Fruit fly (Drosophila melanogaster): Measurements from ENCODE around the gene Srp14.

dm6 chr3R:20593463-20593838 lies 13.5 kb downstream of the Srp14 start:
- TF ChIP-seq Hr78 (GFP tag; optimal IDR thresholded peaks at IDR 0.05): no peak
- no peak for TF ChIP-seq Myc (optimal IDR thresholded peaks at IDR 0.05)
- TF ChIP-seq h (GFP tag; optimal IDR thresholded peaks at IDR 0.05): no peak
- no peak for TF ChIP-seq OdsH (GFP tag; optimal IDR thresholded peaks at IDR 0.05)
- TF ChIP-seq br (GFP tag; optimal IDR thresholded peaks at IDR 0.05): no peak
- TF ChIP-seq CG9705 (GFP tag; optimal IDR thresholded peaks at IDR 0.05): no peak
- no peak for TF ChIP-seq psq (GFP tag; optimal IDR thresholded peaks at IDR 0.05)
- no peak for TF ChIP-seq Rel (GFP tag; optimal IDR thresholded peaks at IDR 0.05)
- no peak for TF ChIP-seq Rel (tag; optimal IDR thresholded peaks at IDR 0.05)
- TF ChIP-seq jim (GFP tag; optimal IDR thresholded peaks at IDR 0.05): no peak
- TF ChIP-seq tai (GFP tag; optimal IDR thresholded peaks at IDR 0.05): no peak
- no peak for TF ChIP-seq lola (GFP tag; optimal IDR thresholded peaks at IDR 0.05)
- TF ChIP-seq sv (GFP tag; optimal IDR thresholded peaks at IDR 0.05): no peak
- TF ChIP-seq woc (GFP tag; optimal IDR thresholded peaks at IDR 0.05): no peak
- TF ChIP-seq Vsx2 (GFP tag; optimal IDR thresholded peaks at IDR 0.05; ENCODE audit: partially characterized antibody): no peak

All from whole organism, wandering third instar larva.